Fruit fly (Drosophila melanogaster): ENCODE measurements around the gene CG9609.

CG9609 gene

DNA sequence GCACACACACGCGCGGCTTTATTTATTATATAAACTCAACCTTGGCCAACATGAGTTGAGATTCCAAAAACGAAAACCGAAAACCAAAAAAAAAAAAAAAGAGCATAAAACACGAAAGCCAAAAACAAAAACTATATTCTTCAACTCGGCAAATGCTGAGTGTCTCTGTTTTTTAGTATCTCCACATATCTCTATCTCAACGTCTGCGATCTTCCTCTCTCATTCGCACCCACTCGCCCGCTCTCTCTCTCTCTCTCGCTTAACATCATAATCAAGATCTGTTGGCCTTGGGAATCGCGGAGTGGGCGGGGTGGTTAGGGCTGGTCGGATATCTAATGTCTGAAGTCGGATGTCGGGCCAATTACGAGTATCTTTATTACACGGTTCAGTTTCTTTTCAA is 6.6 kb downstream of the CG9609 start (continued):
- TF ChIP-seq Drgx (GFP tag; IDR thresholded peaks at IDR 0.05) (no peak), CG15696 (tag; optimal IDR thresholded peaks at IDR 0.05) (no peak), Ssrp (tag; optimal IDR thresholded peaks at IDR 0.05) (no peak), CG8478 (optimal IDR thresholded peaks at IDR 0.05) (no peak), grn (GFP tag; optimal IDR thresholded peaks at IDR 0.05) (peak; percentile 86), stwl (tag; optimal IDR thresholded peaks at IDR 0.05) (no peak), ham (GFP tag; IDR thresholded peaks at IDR 0.05) (no peak), sd (tag; optimal IDR thresholded peaks at IDR 0.05) (peak; percentile 75), H15 (GFP tag; IDR thresholded peaks at IDR 0.05) (no peak), hkb (optimal IDR thresholded peaks at IDR 0.05) (no peak), hkb (GFP tag; IDR thresholded peaks at IDR 0.05) (no peak), scrt (GFP tag; optimal IDR thresholded peaks at IDR 0.05) (no peak), fd96Cb (tag; optimal IDR thresholded peaks at IDR 0.05) (no peak), CG32767 (GFP tag; IDR thresholded peaks at IDR 0.05) (no peak), chinmo (GFP tag; IDR thresholded peaks at IDR 0.05; ENCODE audit: partially characterized antibody) (peak; percentile 74; the same call in 2 of the 4 replicates), da (GFP tag; optimal IDR thresholded peaks at IDR 0.05) (no peak), twi (tag; optimal IDR thresholded peaks at IDR 0.05) (peak; percentile 8), yki (optimal IDR thresholded peaks at IDR 0.05) (no peak), z (GFP tag; IDR thresholded peaks at IDR 0.05) (peak; percentile 76; the same call in 2 of the 3 replicates), Nf-YC (tag; optimal IDR thresholded peaks at IDR 0.05) (no peak), ftz-f1 (GFP tag; optimal IDR thresholded peaks at IDR 0.05) (peak; percentile 97)

DNA sequence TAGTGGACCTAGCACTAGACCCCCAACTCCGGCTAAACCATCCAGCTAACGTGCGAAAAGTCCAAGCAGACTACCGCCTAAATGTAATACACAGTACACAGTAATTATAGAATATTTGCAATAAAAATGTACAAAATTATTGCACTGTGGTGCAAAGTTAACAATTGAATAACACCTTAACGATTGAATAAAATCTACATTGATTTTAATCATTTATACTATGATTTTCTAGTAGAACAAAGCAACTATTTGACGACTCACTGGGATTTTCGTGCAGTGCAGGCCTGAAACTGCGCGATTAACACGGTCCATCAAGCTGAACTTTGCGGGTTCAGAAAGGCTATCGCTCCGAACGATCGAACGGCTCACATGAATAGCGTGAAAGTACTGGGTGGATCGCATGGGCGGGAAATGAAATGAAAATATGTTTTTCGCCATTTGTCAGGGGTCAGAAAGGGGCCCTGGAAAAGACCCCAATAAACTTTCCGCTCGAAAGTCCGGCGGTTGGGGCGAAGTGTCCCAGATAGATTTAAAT is 8.6 kb downstream of the CG9609 start:
- TF ChIP-seq Med (GFP tag) = peak; percentile 72
- no peak for TF ChIP-seq fd3F (GFP tag; optimal IDR thresholded peaks at IDR 0.05)
- TF ChIP-seq HHEX (GFP tag; optimal IDR thresholded peaks at IDR 0.05) = no peak
- TF ChIP-seq h (optimal IDR thresholded peaks at IDR 0.05) = no peak
- peak; percentile 27 for TF ChIP-seq CG1603 (tag; optimal IDR thresholded peaks at IDR 0.05)
- TF ChIP-seq Hr78 (GFP tag; optimal IDR thresholded peaks at IDR 0.05) = peak in 1 of 2 experiments; percentile 70
- 0 out of 3 replicates have a peak, but pooled peaks have one; percentile 19 for TF ChIP-seq row (GFP tag; IDR thresholded peaks at IDR 0.05)
- no peak for TF ChIP-seq CG11247 (GFP tag; IDR thresholded peaks at IDR 0.05)
- TF ChIP-seq CG31441 (GFP tag; IDR thresholded peaks at IDR 0.05) = no peak
- no peak for TF ChIP-seq Doc3 (GFP tag; IDR thresholded peaks at IDR 0.05; ENCODE audit: partially characterized antibody)
- TF ChIP-seq CG1024 (GFP tag; IDR thresholded peaks at IDR 0.05) = no peak
- TF ChIP-seq MBD-R2 (GFP tag; IDR thresholded peaks at IDR 0.05) = no peak
- no peak for TF ChIP-seq Atf3 (GFP tag; optimal IDR thresholded peaks at IDR 0.05)
- peak; percentile 3 for TF ChIP-seq CG18262 (tag; optimal IDR thresholded peaks at IDR 0.05)
- TF ChIP-seq kay (GFP tag; optimal IDR thresholded peaks at IDR 0.05) = no peak
- no peak for TF ChIP-seq CG9215 (GFP tag; IDR thresholded peaks at IDR 0.05)
- TF ChIP-seq NK7.1 (GFP tag; optimal IDR thresholded peaks at IDR 0.05) = no peak
- TF ChIP-seq CG6683 (GFP tag; optimal IDR thresholded peaks at IDR 0.05) = no peak
- no peak for TF ChIP-seq gcm (GFP tag; optimal IDR thresholded peaks at IDR 0.05)
- TF ChIP-seq zen (tag; optimal IDR thresholded peaks at IDR 0.05) = no peak
- TF ChIP-seq CG6791 (GFP tag; IDR thresholded peaks at IDR 0.05; ENCODE audit: partially characterized antibody) = no peak
- TF ChIP-seq Drgx (GFP tag; IDR thresholded peaks at IDR 0.05) = peak; percentile 20; the same call in 1 of the 2 replicates
- 0 out of 2 replicates have a peak, but pooled peaks have one; percentile 7 for TF ChIP-seq Xrp1 (GFP tag; IDR thresholded peaks at IDR 0.05)
- TF ChIP-seq CG11504 (tag; optimal IDR thresholded peaks at IDR 0.05) = peak; percentile 9
- TF ChIP-seq Nf-YA (GFP tag; IDR thresholded peaks at IDR 0.05) = no peak
- peak; percentile 78 for TF ChIP-seq sens (GFP tag)
- no peak for TF ChIP-seq Lpt (GFP tag; optimal IDR thresholded peaks at IDR 0.05)
